Fruit fly (Drosophila melanogaster): ENCODE measurements around the gene CG14147.

- TF ChIP-seq pan (optimal IDR thresholded peaks at IDR 0.05) (no peak), psq (optimal IDR thresholded peaks at IDR 0.05) (no peak), EcR (GFP tag; optimal IDR thresholded peaks at IDR 0.05) (no peak), CG8478 (optimal IDR thresholded peaks at IDR 0.05) (no peak), usp (GFP tag; optimal IDR thresholded peaks at IDR 0.05) (no peak)
These were observed 31.5 kb downstream of the CG14147 start for dm6 chr3L:11003980-11004379.

Measured in whole organism.